Fruit fly (Drosophila melanogaster) whole organism, wandering third instar larva: ENCODE measurements around the gene CG42329.

ENCODE experiments used
- Abd-B ChIP-seq: fragments of >200 bp; optimal IDR thresholded peaks from 2 replicates; lab custom pipeline; 2017; ENCODE audit warnings: missing biosample characterization, missing genetic modification characterization
- CG32264 ChIP-seq: fragments of 200-800 bp; sonication (Bioruptor generic); optimal IDR thresholded peaks from 2 replicates; lab custom pipeline; 2016; ENCODE audit warnings: missing biosample characterization, missing genetic modification characterization
- Dfd ChIP-seq: fragments of >200 bp; optimal IDR thresholded peaks from 2 replicates; lab custom pipeline; 2017; ENCODE audit warnings: missing biosample characterization, missing genetic modification characterization
- Hnf4 ChIP-seq: fragments of 200-800 bp; sonication (Bioruptor generic); optimal IDR thresholded peaks from 2 replicates; lab custom pipeline; 2016; ENCODE audit warnings: missing biosample characterization, mild to moderate bottlenecking, missing genetic modification characterization
- OdsH ChIP-seq: fragments of 200-800 bp; sonication (Bioruptor generic); optimal IDR thresholded peaks from 2 replicates; lab custom pipeline; 2016; ENCODE audit warnings: missing biosample characterization, mild to moderate bottlenecking, missing genetic modification characterization
- br ChIP-seq: fragments of 200-800 bp; sonication (Bioruptor generic); optimal IDR thresholded peaks from 2 replicates; lab custom pipeline; 2016; ENCODE audit warnings: missing biosample characterization, missing genetic modification characterization
- brk ChIP-seq: fragments of 200-800 bp; sonication (Bioruptor generic); optimal IDR thresholded peaks from 2 replicates; lab custom pipeline; 2016; ENCODE audit warnings: missing biosample characterization, mild to moderate bottlenecking, missing genetic modification characterization
- h ChIP-seq: fragments of 200-800 bp; sonication (Bioruptor generic); optimal IDR thresholded peaks from 3 replicates; lab custom pipeline; 2016; ENCODE audit warnings: missing biosample characterization, mild to moderate bottlenecking, missing genetic modification characterization
- jim ChIP-seq: fragments of 175-275, 200-325 bp; sonication (Bioruptor generic); optimal IDR thresholded peaks from 2 replicates; lab custom pipeline; 2016; ENCODE audit warnings: missing biosample characterization, mild to moderate bottlenecking, missing genetic modification characterization
- psq ChIP-seq: fragments of 200-800 bp; sonication (Bioruptor generic); optimal IDR thresholded peaks from 3 replicates; lab custom pipeline; 2017; ENCODE audit warnings: missing biosample characterization, mild to moderate bottlenecking, missing genetic modification characterization, moderate library complexity
- rgr ChIP-seq: fragments of 200-800 bp; sonication (Bioruptor generic); optimal IDR thresholded peaks from 3 replicates; lab custom pipeline; 2016; ENCODE audit warnings: missing biosample characterization, mild to moderate bottlenecking, missing genetic modification characterization
- sage ChIP-seq: fragments of 200-800 bp; sonication (Bioruptor generic); optimal IDR thresholded peaks from 2 replicates; lab custom pipeline; 2016; ENCODE audit warnings: missing biosample characterization, mild to moderate bottlenecking, missing genetic modification characterization
- usp ChIP-seq: fragments of >200 bp; optimal IDR thresholded peaks from 2 replicates; lab custom pipeline; 2017; ENCODE audit warnings: missing biosample characterization, missing genetic modification characterization

DNA sequence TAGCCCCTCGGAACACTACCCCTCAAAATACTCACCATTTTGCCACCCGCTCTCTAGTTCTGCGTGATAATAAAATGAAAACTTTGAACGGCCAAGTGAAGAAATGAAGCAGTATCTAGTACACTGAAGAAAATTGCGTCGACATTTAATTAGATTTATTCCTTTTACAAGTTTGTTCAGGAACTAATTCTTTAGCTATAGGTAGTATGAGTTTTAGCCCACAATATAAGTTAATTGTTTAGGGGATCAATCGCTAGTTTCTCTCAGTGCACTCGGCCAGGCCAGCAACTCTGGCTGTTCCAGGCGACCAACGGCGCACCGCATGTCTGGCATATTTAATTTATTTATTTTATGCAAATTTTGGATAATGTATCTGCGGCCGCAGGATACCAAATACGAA is 11.6 kb downstream of the CG42329 start:
- TF ChIP-seq CG32264 (GFP tag; lab: Kevin White, UChicago) (no peak), psq (GFP tag; lab: Kevin White, UChicago) (no peak), sage (GFP tag; lab: Kevin White, UChicago) (no peak), rgr (no peak), Dfd (no peak), Hnf4 (GFP tag; lab: Kevin White, UChicago) (no peak), usp (no peak), br (GFP tag; lab: Kevin White, UChicago) (no peak), Abd-B (GFP tag; lab: Kevin White, UChicago) (no peak), brk (GFP tag; lab: Kevin White, UChicago) (no peak), jim (GFP tag; lab: Kevin White, UChicago) (no peak), h (GFP tag; lab: Kevin White, UChicago) (no peak), OdsH (no peak)
